Worm (Caenorhabditis elegans) whole organism, L1 larva: ENCODE results near the gene pxf-1.

ENCODE experiments used
- C04F5.9 ChIP-seq: sonication (generic microtip); optimal IDR thresholded peaks from 2 replicates; lab custom pipeline; 2016; ENCODE audit warnings: missing genetic modification characterization, missing compliant biosample characterization
- C34B4.2 ChIP-seq: sonication (generic microtip); optimal IDR thresholded peaks from 2 replicates; lab custom pipeline; 2017; ENCODE audit warnings: mild to moderate bottlenecking, missing genetic modification characterization, missing compliant biosample characterization
- Y116A8C.19 ChIP-seq: sonication (generic microtip); optimal IDR thresholded peaks from 2 replicates; lab custom pipeline; 2016; ENCODE audit warnings: missing compliant biosample characterization, missing genetic modification characterization, borderline replicate concordance
- alr-1 ChIP-seq: fragments of 200-800 bp; sonication (Bioruptor generic); optimal IDR thresholded peaks from 2 replicates; lab custom pipeline; 2018; ENCODE audit warnings: borderline replicate concordance, mild to moderate bottlenecking, missing genetic modification characterization, missing compliant biosample characterization
- aly-2 ChIP-seq: fragments of 150-350 bp; optimal IDR thresholded peaks from 2 replicates; lab custom pipeline; 2014; ENCODE audit warnings: missing biosample characterization, missing genetic modification characterization
- ama-1 ChIP-seq: fragments of 150-350 bp; optimal IDR thresholded peaks from 2 replicates; lab custom pipeline; 2014
- blmp-1 ChIP-seq: fragments of 150-350 bp; optimal IDR thresholded peaks from 2 replicates; lab custom pipeline; 2014; ENCODE audit warnings: missing biosample characterization, missing genetic modification characterization
- ceh-8 ChIP-seq: fragments of 200-800 bp; sonication (Bioruptor generic); optimal IDR thresholded peaks from 2 replicates; lab custom pipeline; 2018; ENCODE audit warnings: mild to moderate bottlenecking, missing genetic modification characterization, moderate library complexity, missing compliant biosample characterization
- ceh-82 ChIP-seq, 3 experiments: fragments of 150-350 bp in 1 of 3; sonication (generic microtip) in 2 of 3; optimal IDR thresholded peaks; 2 replicates each; lab custom pipeline; 2014 to 2017; ENCODE audit warnings: missing biosample characterization in 3 of 3, missing genetic modification characterization in 3 of 3
- ceh-88 ChIP-seq: fragments of 200-800 bp; sonication (Bioruptor generic); IDR thresholded peaks from 2 replicates; pipeline ENCODE4 v1.3.6; 2022; ENCODE audit warnings: missing genetic modification characterization, missing compliant biosample characterization
- ceh-90 ChIP-seq: sonication (generic microtip); optimal IDR thresholded peaks from 2 replicates; lab custom pipeline; 2016; ENCODE audit warnings: missing genetic modification characterization, missing compliant biosample characterization
- ces-1 ChIP-seq: fragments of 150-350 bp; optimal IDR thresholded peaks from 2 replicates; lab custom pipeline; 2014; ENCODE audit warnings: missing biosample characterization, missing genetic modification reagents, missing genetic modification characterization
- efl-1 ChIP-seq, 4 experiments: fragments of 150-350 bp; optimal IDR thresholded peaks in 3 of 4; peaks in 1 of 4; 1 replicate in 1 of 4; 2 replicates in 3 of 4; lab custom pipeline; 2014; ENCODE audit warnings: missing biosample characterization in 2 of 4, missing genetic modification characterization in 2 of 4, missing genetic modification reagents in 2 of 4
- egl-27 ChIP-seq, 2 experiments: fragments of 150-350 bp in 1 of 2; sonication (generic microtip); optimal IDR thresholded peaks; 3 replicates each; lab custom pipeline; 2017 to 2018; ENCODE audit warnings: missing biosample characterization in 2 of 2, missing genetic modification characterization in 2 of 2, missing genetic modification reagents in 2 of 2
- elt-3 ChIP-seq, 6 experiments: fragments of 150-350 bp in 1 of 6; sonication (generic microtip); optimal IDR thresholded peaks; 2 replicates each; lab custom pipeline; 2017 to 2018; ENCODE audit warnings: missing biosample characterization in 6 of 6, missing genetic modification characterization in 6 of 6, inconsistent platforms in 1 of 6
- hlh-17 ChIP-seq: fragments of 200-800 bp; sonication (Bioruptor generic); optimal IDR thresholded peaks from 2 replicates; lab custom pipeline; 2018; ENCODE audit warnings: missing genetic modification characterization, mild to moderate bottlenecking, missing compliant biosample characterization, moderate library complexity, borderline replicate concordance
- hpl-2 ChIP-seq: fragments of 150-350 bp; optimal IDR thresholded peaks from 2 replicates; lab custom pipeline; 2014; ENCODE audit warnings: missing biosample characterization, missing genetic modification reagents, missing genetic modification characterization
- jun-1 ChIP-seq: fragments of 150-350 bp; optimal IDR thresholded peaks from 2 replicates; lab custom pipeline; 2014; ENCODE audit warnings: missing biosample characterization, missing genetic modification reagents, missing genetic modification characterization
- lin-15B ChIP-seq: fragments of 150-350 bp; sonication (generic microtip); optimal IDR thresholded peaks from 3 replicates; lab custom pipeline; 2014; ENCODE audit warnings: missing biosample characterization, missing genetic modification characterization
- lin-35 ChIP-seq, 2 experiments: fragments of 150-350 bp; optimal IDR thresholded peaks; 2 replicates each; lab custom pipeline; 2014; ENCODE audit warnings: missing biosample characterization in 2 of 2, missing genetic modification characterization in 2 of 2, missing genetic modification reagents in 2 of 2
- lsy-2 ChIP-seq, 2 experiments: fragments of 150-350 bp; optimal IDR thresholded peaks; 2 replicates each; lab custom pipeline; 2014; ENCODE audit warnings: missing biosample characterization in 2 of 2, missing genetic modification characterization in 2 of 2
- mab-9 ChIP-seq: fragments of 200-800 bp; sonication (Bioruptor generic); IDR thresholded peaks from 2 replicates; pipeline ENCODE4 v1.3.6; 2022; ENCODE audit warnings: missing genetic modification reagents, missing genetic modification characterization, missing compliant biosample characterization
- mef-2 ChIP-seq: fragments of 150-350 bp; optimal IDR thresholded peaks from 2 replicates; lab custom pipeline; 2014; ENCODE audit warnings: missing biosample characterization, missing genetic modification characterization
- nhr-12 ChIP-seq: sonication (generic microtip); optimal IDR thresholded peaks from 2 replicates; lab custom pipeline; 2017; ENCODE audit warnings: missing biosample characterization, missing genetic modification characterization
- nhr-20 ChIP-seq: sonication (generic microtip); optimal IDR thresholded peaks from 2 replicates; lab custom pipeline; 2016; ENCODE audit warnings: mild to moderate bottlenecking, missing genetic modification characterization, missing compliant biosample characterization
- nhr-28 ChIP-seq: fragments of 150-350 bp; optimal IDR thresholded peaks from 2 replicates; lab custom pipeline; 2014; ENCODE audit warnings: missing biosample characterization, missing genetic modification characterization
- nhr-71 ChIP-seq: sonication (generic microtip); optimal IDR thresholded peaks from 2 replicates; lab custom pipeline; 2016; ENCODE audit warnings: mild to moderate bottlenecking, missing genetic modification characterization, moderate library complexity, missing compliant biosample characterization
- nhr-84 ChIP-seq: sonication (generic microtip); optimal IDR thresholded peaks from 2 replicates; lab custom pipeline; 2017; ENCODE audit warnings: missing biosample characterization, missing genetic modification characterization
- nhr-85 ChIP-seq: sonication (generic microtip); peaks from one replicate; lab custom pipeline; 2016; ENCODE audit warnings: missing genetic modification characterization, inconsistent platforms, missing compliant biosample characterization
- pag-3 ChIP-seq: sonication (generic microtip); optimal IDR thresholded peaks from 2 replicates; lab custom pipeline; 2017; ENCODE audit warnings: missing genetic modification characterization, mild to moderate bottlenecking, missing compliant biosample characterization, antibody characterized with exemption, borderline replicate concordance; ENCODE audit not compliant: insufficient read depth
- pax-3 ChIP-seq: fragments of 200-800 bp; sonication (Bioruptor generic); optimal IDR thresholded peaks from 2 replicates; lab custom pipeline; 2018; ENCODE audit warnings: mild to moderate bottlenecking, missing genetic modification characterization, moderate library complexity, missing compliant biosample characterization
- rnt-1 ChIP-seq: sonication (generic microtip); optimal IDR thresholded peaks from 2 replicates; lab custom pipeline; 2016; ENCODE audit warnings: mild to moderate bottlenecking, missing genetic modification characterization, moderate library complexity, missing compliant biosample characterization
- skn-1 ChIP-seq: fragments of 150-350 bp; optimal IDR thresholded peaks from 2 replicates; lab custom pipeline; 2014; ENCODE audit warnings: missing biosample characterization, missing genetic modification characterization
- snu-23 ChIP-seq: sonication (generic microtip); optimal IDR thresholded peaks from 2 replicates; lab custom pipeline; 2016; ENCODE audit warnings: missing genetic modification characterization, missing compliant biosample characterization
- sox-4 ChIP-seq: sonication (generic microtip); optimal IDR thresholded peaks from 2 replicates; lab custom pipeline; 2016; ENCODE audit warnings: missing genetic modification characterization, missing compliant biosample characterization
- sup-37 ChIP-seq: fragments of 200-800 bp; sonication (Bioruptor generic); optimal IDR thresholded peaks from 2 replicates; lab custom pipeline; 2018; ENCODE audit warnings: mild to moderate bottlenecking, missing genetic modification characterization, missing compliant biosample characterization
- swsn-7 ChIP-seq: sonication (generic microtip); optimal IDR thresholded peaks from 2 replicates; lab custom pipeline; 2016; ENCODE audit warnings: missing genetic modification characterization, missing compliant biosample characterization
- unc-130 ChIP-seq: fragments of 150-350 bp; optimal IDR thresholded peaks from 2 replicates; lab custom pipeline; 2017; ENCODE audit warnings: missing biosample characterization, missing genetic modification characterization, inconsistent platforms
- unc-30 ChIP-seq: sonication (generic microtip); optimal IDR thresholded peaks from 2 replicates; lab custom pipeline; 2017; ENCODE audit warnings: missing biosample characterization, missing genetic modification characterization
- vab-15 ChIP-seq: sonication (generic microtip); optimal IDR thresholded peaks from 2 replicates; lab custom pipeline; 2017; ENCODE audit warnings: missing genotype, mild to moderate bottlenecking, missing genetic modification characterization, missing compliant biosample characterization
- xbp-1 ChIP-seq: sonication (generic microtip); optimal IDR thresholded peaks from 2 replicates; lab custom pipeline; 2016; ENCODE audit warnings: missing genetic modification characterization, missing compliant biosample characterization
- zag-1 ChIP-seq: fragments of 150-350 bp; optimal IDR thresholded peaks from 2 replicates; lab custom pipeline; 2014; ENCODE audit warnings: missing biosample characterization, missing genetic modification characterization
- zip-4 ChIP-seq: fragments of 200-800 bp; sonication (Bioruptor generic); optimal IDR thresholded peaks from 2 replicates; lab custom pipeline; 2018; ENCODE audit warnings: mild to moderate bottlenecking, missing genetic modification characterization, moderate library complexity, missing compliant biosample characterization
- ztf-4 ChIP-seq: fragments of 150-350 bp; optimal IDR thresholded peaks from 2 replicates; lab custom pipeline; 2014; ENCODE audit warnings: missing biosample characterization, missing genetic modification characterization

pxf-1 gene

ce11 chrIV:10157034-10157433 lies 17.1 kb downstream of the pxf-1 start:
- TF ChIP-seq unc-130 (tag; lab: Kevin White, UChicago) (no peak), nhr-28 (no peak), C04F5.9 (no peak), ceh-82 (tag; optimal IDR thresholded peaks at IDR 0.05; lab: Kevin White, UChicago) (no peak), alr-1 (tag; lab: Kevin White, UChicago) (no peak), egl-27 (tag; optimal IDR thresholded peaks at IDR 0.05; lab: Kevin White, UChicago) (no peak), nhr-20 (tag; lab: Kevin White, UChicago) (no peak), ama-1 (lab: Kevin White, UChicago) (no peak), nhr-85 (tag; lab: Kevin White, UChicago) (no peak), swsn-7 (tag; lab: Kevin White, UChicago) (no peak), nhr-71 (tag; lab: Kevin White, UChicago) (no peak), hpl-2 (GFP tag; lab: Kevin White, UChicago) (no peak), jun-1 (tag; lab: Kevin White, UChicago) (no peak), blmp-1 (tag; lab: Kevin White, UChicago) (no peak), nhr-12 (tag; lab: Kevin White, UChicago) (no peak), sox-4 (no peak)

- TF ChIP-seq zag-1 (tag; lab: Kevin White, UChicago) (no peak), unc-30 (tag; lab: Kevin White, UChicago) (no peak), xbp-1 (tag; lab: Kevin White, UChicago) (no peak), rnt-1 (tag; lab: Kevin White, UChicago) (peak; percentile 24), lin-35 (GFP tag; optimal IDR thresholded peaks at IDR 0.05; lab: Kevin White, UChicago) (no peak), hpl-2 (GFP tag; lab: Kevin White, UChicago) (no peak), pax-3 (tag; lab: Kevin White, UChicago) (no peak), mab-9 (GFP tag; lab: Robert Waterston, UW) (no peak)
Observed at ce11 chrIV:10155475-10155874, 18.7 kb downstream of the pxf-1 start, which contains the start of gene ttr-54. ttr-54 (plus strand) TSS chrIV:10155775.

- no peak for TF ChIP-seq ceh-8 (GFP tag; lab: Kevin White, UChicago)
- TF ChIP-seq efl-1 (optimal IDR thresholded peaks at IDR 0.05; lab: Kevin White, UChicago) = no peak
- peak in 1 of 2 experiments; percentile 88 for TF ChIP-seq efl-1 (GFP tag; optimal IDR thresholded peaks at IDR 0.05 in 1 of 2; lab: Kevin White, UChicago)
- TF ChIP-seq, all 84 proteins: peak for 1
Observed at ce11 chrIV:10153479-10153878, 20.7 kb downstream of the pxf-1 start.

- TF ChIP-seq zip-4 (GFP tag; lab: Kevin White, UChicago) = no peak
- TF ChIP-seq efl-1 (optimal IDR thresholded peaks at IDR 0.05; lab: Kevin White, UChicago) = peak; percentile 56 to 64
- peak; percentile 69 to 94 for TF ChIP-seq efl-1 (GFP tag; optimal IDR thresholded peaks at IDR 0.05 in 1 of 2; lab: Kevin White, UChicago)
- peak; percentile 89 to 97 for TF ChIP-seq lsy-2 (tag; optimal IDR thresholded peaks at IDR 0.05; lab: Kevin White, UChicago)
- TF ChIP-seq aly-2 = peak; percentile 4
- no peak for TF ChIP-seq hpl-2 (GFP tag; lab: Kevin White, UChicago)
- no peak for TF ChIP-seq sup-37 (GFP tag; lab: Kevin White, UChicago)
- peak in 2 of 6 experiments; percentile 37 to 62 for TF ChIP-seq elt-3 (tag; optimal IDR thresholded peaks at IDR 0.05; lab: Kevin White, UChicago)
- TF ChIP-seq lin-15B = no peak
- no peak for TF ChIP-seq ceh-88 (GFP tag; lab: Robert Waterston, UW)
- TF ChIP-seq egl-27 (tag; optimal IDR thresholded peaks at IDR 0.05; lab: Kevin White, UChicago) = no peak
- no peak for TF ChIP-seq nhr-28
- no peak for TF ChIP-seq hlh-17 (GFP tag; lab: Kevin White, UChicago)
- no peak for TF ChIP-seq C34B4.2
- peak; percentile 66 for TF ChIP-seq snu-23 (GFP tag; lab: Kevin White, UChicago)
- TF ChIP-seq Y116A8C.19 (tag; lab: Kevin White, UChicago) = no peak
- no peak for TF ChIP-seq pax-3 (tag; lab: Kevin White, UChicago)
- TF ChIP-seq ces-1 (GFP tag; lab: Kevin White, UChicago) = no peak
- TF ChIP-seq ztf-4 (tag; lab: Kevin White, UChicago) = peak; percentile 13
- peak; percentile 48 for TF ChIP-seq skn-1 (tag; lab: Kevin White, UChicago)
- TF ChIP-seq ceh-82 (tag; optimal IDR thresholded peaks at IDR 0.05; lab: Kevin White, UChicago) = peak in 2 of 3 experiments; percentile 15 to 42
- no peak for TF ChIP-seq C04F5.9
- TF ChIP-seq nhr-84 = no peak
- no peak for TF ChIP-seq mef-2 (tag; lab: Kevin White, UChicago)
- no peak for TF ChIP-seq unc-30 (tag; lab: Kevin White, UChicago)
- TF ChIP-seq unc-130 (tag; lab: Kevin White, UChicago) = peak; percentile 29
- TF ChIP-seq vab-15 = no peak
- TF ChIP-seq blmp-1 (tag; lab: Kevin White, UChicago) = peak; percentile 49
- no peak for TF ChIP-seq pag-3 (tag; lab: Kevin White, UChicago)
- no peak for TF ChIP-seq ceh-90 (tag; lab: Kevin White, UChicago)
Observed at ce11 chrIV:10151439-10151997, 22.6 kb downstream of the pxf-1 start, which contains the start of gene copg-1. copg-1 (plus strand) TSS chrIV:10151947.
